Worm (Caenorhabditis elegans) whole organism, L3 larva: ENCODE measurements around the gene Y105C5B.9.

Experiments used
- fkh-2 ChIP-seq: fragments of 150-350 bp; optimal IDR thresholded peaks from 2 replicates; lab custom pipeline; 2014; ENCODE audit warnings: missing biosample characterization, missing genetic modification reagents, missing genetic modification characterization
- mml-1 ChIP-seq: fragments of 150-350 bp; sonication (generic microtip); optimal IDR thresholded peaks from 3 replicates; lab custom pipeline; 2014; ENCODE audit warnings: missing biosample characterization, missing genetic modification characterization
- nfya-1 ChIP-seq: sonication (generic microtip); optimal IDR thresholded peaks from 2 replicates; lab custom pipeline; 2017; ENCODE audit warnings: missing genetic modification characterization, mild to moderate bottlenecking, missing compliant biosample characterization, antibody characterized with exemption, moderate library complexity; ENCODE audit not compliant: insufficient read depth
- nhr-76 ChIP-seq: fragments of 150-350 bp; sonication (generic microtip); optimal IDR thresholded peaks from 5 replicates; lab custom pipeline; 2014; ENCODE audit warnings: missing biosample characterization, missing genetic modification characterization
- nhr-77 ChIP-seq: fragments of 150-350 bp; optimal IDR thresholded peaks from 2 replicates; lab custom pipeline; 2014; ENCODE audit warnings: missing biosample characterization, missing genetic modification characterization
- snpc-4 ChIP-seq: fragments of 150-350 bp; optimal IDR thresholded peaks from 2 replicates; lab custom pipeline; 2014; ENCODE audit warnings: missing biosample characterization, missing genetic modification characterization
- tbx-2 ChIP-seq: sonication (generic microtip); optimal IDR thresholded peaks from 2 replicates; lab custom pipeline; 2016; ENCODE audit warnings: mild to moderate bottlenecking, missing genetic modification characterization, missing compliant biosample characterization
- unc-62 ChIP-seq: fragments of 150-350 bp; sonication (generic microtip); optimal IDR thresholded peaks from 4 replicates; lab custom pipeline; 2014; ENCODE audit warnings: missing biosample characterization, missing genetic modification reagents, missing genetic modification characterization
- zag-1 ChIP-seq: fragments of 150-350 bp; optimal IDR thresholded peaks from 2 replicates; lab custom pipeline; 2014; ENCODE audit warnings: missing biosample characterization, missing genetic modification characterization
- ztf-11 ChIP-seq: fragments of 150-350 bp; optimal IDR thresholded peaks from 2 replicates; lab custom pipeline; 2014; ENCODE audit warnings: missing biosample characterization, missing genetic modification characterization
- ztf-4 ChIP-seq: fragments of 150-350 bp; optimal IDR thresholded peaks from 2 replicates; lab custom pipeline; 2014; ENCODE audit warnings: missing biosample characterization, missing genetic modification characterization

DNA sequence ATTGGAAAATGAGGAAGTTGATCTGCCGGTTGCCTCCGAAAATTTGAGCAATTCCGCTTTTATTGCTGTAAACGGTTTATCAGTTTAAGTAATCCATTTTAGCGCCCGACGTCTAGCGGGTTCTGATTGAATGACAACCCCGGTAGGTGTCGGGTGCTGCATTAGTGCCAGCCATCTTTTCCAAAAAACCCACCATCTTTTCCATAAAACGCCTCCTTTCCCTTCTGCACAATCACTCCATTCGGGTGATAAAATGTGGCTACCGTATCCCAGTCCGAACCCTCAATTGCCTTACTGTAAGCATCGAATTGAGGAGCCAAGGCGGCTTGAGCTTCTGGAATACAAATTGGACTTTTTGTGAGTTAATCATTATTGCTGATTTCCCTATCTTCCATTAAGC lies 30.2 kb upstream of the Y105C5B.9 start:
- TF ChIP-seq nhr-76 (tag; lab: Kevin White, UChicago) (no peak), tbx-2 (tag; lab: Kevin White, UChicago) (no peak), nhr-77 (tag; lab: Kevin White, UChicago) (no peak), zag-1 (no peak), snpc-4 (no peak), ztf-4 (tag; lab: Kevin White, UChicago) (no peak), unc-62 (GFP tag; lab: Kevin White, UChicago) (no peak), fkh-2 (tag; lab: Kevin White, UChicago) (no peak), ztf-11 (tag; lab: Kevin White, UChicago) (no peak), nfya-1 (tag; lab: Kevin White, UChicago) (no peak), mml-1 (tag; lab: Kevin White, UChicago) (no peak)
